Worm (Caenorhabditis elegans) whole organism, late embryonic: ENCODE measurements around the gene F53F1.4.

ENCODE experiments used
- ceh-45 ChIP-seq: fragments of 200-800 bp; sonication (Bioruptor generic); IDR thresholded peaks from 2 replicates; pipeline ENCODE4 v1.3.6; 2022; ENCODE audit warnings: missing genetic modification reagents, missing genetic modification characterization, missing compliant biosample characterization
- pqm-1 ChIP-seq: sonication (generic microtip); optimal IDR thresholded peaks from 2 replicates; lab custom pipeline; 2016; ENCODE audit warnings: missing genetic modification characterization, missing compliant biosample characterization

- TF ChIP-seq pqm-1 (no peak), ceh-45 (GFP tag; lab: Robert Waterston, UW) (no peak)
Measured at ce11 chrV:13396426-13396825, 14.5 kb upstream of the F53F1.4 start.
